Worm (Caenorhabditis elegans): Measurements from ENCODE around the gene abu-10.

DNA sequence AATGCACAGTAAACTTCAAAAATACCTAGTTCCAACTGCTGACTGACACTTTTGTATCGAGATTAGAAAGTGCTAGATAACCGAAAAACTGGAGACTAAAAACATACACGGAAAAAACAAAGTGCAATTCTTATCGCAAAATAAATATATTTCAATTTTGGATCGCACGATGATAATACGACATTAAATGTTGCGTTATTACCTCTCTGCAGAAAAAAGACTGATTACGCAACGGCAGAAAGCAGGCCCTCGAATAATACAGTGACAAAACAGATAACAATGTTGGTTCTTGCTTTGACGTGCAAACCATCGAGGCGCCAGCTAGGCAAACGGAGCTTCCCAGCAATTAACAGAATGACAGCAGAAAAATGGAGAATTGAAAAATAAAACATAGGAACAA, 25.9 kb downstream of the abu-10 start:
- TF ChIP-seq cog-1 (tag; optimal IDR thresholded peaks at IDR 0.05), result no peak
- TF ChIP-seq ztf-23 (GFP tag; IDR thresholded peaks at IDR 0.05), result no peak
- no peak for TF ChIP-seq ztf-29 (GFP tag; IDR thresholded peaks at IDR 0.05)
- no peak for TF ChIP-seq T22C8.4 (GFP tag; IDR thresholded peaks at IDR 0.05)
- no peak for TF ChIP-seq ref-1 (GFP tag; conservative IDR thresholded peaks at IDR 0.05)
- TF ChIP-seq klf-2 (GFP tag; conservative IDR thresholded peaks at IDR 0.05), result no peak
- no peak for TF ChIP-seq flt-1 (GFP tag; IDR thresholded peaks at IDR 0.05)
